Fruit fly (Drosophila melanogaster): Measurements from ENCODE around the gene MFS3.

Gene MFS3

DNA sequence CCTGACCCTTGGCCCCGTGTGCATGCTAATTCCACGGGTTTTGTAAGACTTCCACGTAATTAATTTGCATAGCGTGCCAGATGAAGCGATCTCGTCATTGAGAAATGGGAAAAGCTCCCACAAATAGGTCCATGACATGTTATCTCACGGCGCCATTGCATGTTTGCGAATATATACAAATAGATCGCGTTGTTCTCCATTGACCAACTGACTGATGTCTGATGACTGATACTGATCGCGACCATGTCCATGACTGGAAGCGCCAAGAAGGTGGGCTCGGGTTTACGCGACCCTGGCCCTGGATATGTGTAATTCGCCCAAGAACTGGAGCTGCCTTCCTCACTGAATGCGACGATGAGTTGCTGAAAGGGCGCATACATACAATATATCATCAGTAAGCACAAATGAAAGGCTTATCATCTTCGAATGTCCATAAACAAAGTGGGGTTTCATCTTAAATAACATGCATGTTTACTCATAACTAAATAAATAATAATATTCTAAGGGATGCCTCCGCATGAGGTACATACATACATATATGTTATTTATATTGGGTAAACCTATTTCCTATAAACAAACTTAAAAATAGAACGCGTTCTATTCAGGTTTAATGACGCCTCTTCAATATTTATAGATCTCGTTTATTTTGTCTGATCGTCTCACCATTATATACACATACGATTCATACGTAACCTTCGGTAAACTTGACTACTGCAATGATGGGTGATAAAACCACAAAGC lies 19.8 kb upstream of the MFS3 start:
- TF ChIP-seq CG3163 (GFP tag; optimal IDR thresholded peaks at IDR 0.05) (no peak), pan (optimal IDR thresholded peaks at IDR 0.05) (no peak), pan (GFP tag; optimal IDR thresholded peaks at IDR 0.05 in 1 of 2, IDR thresholded peaks at IDR 0.05 in 1 of 2) (no peak), bsh (GFP tag; optimal IDR thresholded peaks at IDR 0.05) (peak in 1 of 2 experiments; percentile 83), CG15073 (GFP tag; optimal IDR thresholded peaks at IDR 0.05) (no peak), BEAF-32 (GFP tag; optimal IDR thresholded peaks at IDR 0.05) (no peak), mld (GFP tag; IDR thresholded peaks at IDR 0.05; ENCODE audit: partially characterized antibody) (no peak), CTCF (GFP tag; optimal IDR thresholded peaks at IDR 0.05) (no peak), pros (GFP tag; optimal IDR thresholded peaks at IDR 0.05) (no peak), CG17186 (GFP tag; optimal IDR thresholded peaks at IDR 0.05) (peak; percentile 7), Mad (GFP tag; optimal IDR thresholded peaks at IDR 0.05) (no peak), sima (GFP tag; optimal IDR thresholded peaks at IDR 0.05) (no peak), chif (GFP tag; optimal IDR thresholded peaks at IDR 0.05) (no peak), Doc3 (GFP tag; IDR thresholded peaks at IDR 0.05; ENCODE audit: partially characterized antibody) (no peak), MTF-1 (GFP tag; optimal IDR thresholded peaks at IDR 0.05; ENCODE audit: borderline replicate concordance) (peak; percentile 66), CG10267 (tag; optimal IDR thresholded peaks at IDR 0.05) (peak; percentile 30), CG33557 (GFP tag; optimal IDR thresholded peaks at IDR 0.05) (peak; percentile 83), CG8944 (GFP tag; optimal IDR thresholded peaks at IDR 0.05) (no peak), cas (GFP tag; IDR thresholded peaks at IDR 0.05) (no peak), CG6654 (GFP tag; optimal IDR thresholded peaks at IDR 0.05) (no peak), CG12942 (GFP tag; optimal IDR thresholded peaks at IDR 0.05) (peak; percentile 1), phol (tag; optimal IDR thresholded peaks at IDR 0.05) (peak; percentile 22), CG17328 (GFP tag; IDR thresholded peaks at IDR 0.05) (no peak), pum (GFP tag; optimal IDR thresholded peaks at IDR 0.05) (no peak), lov (optimal IDR thresholded peaks at IDR 0.05) (no peak), lov (GFP tag; IDR thresholded peaks at IDR 0.05) (no peak), CG2712 (tag; optimal IDR thresholded peaks at IDR 0.05) (peak; percentile 56), CG8765 (GFP tag; IDR thresholded peaks at IDR 0.05) (no peak), CG11093 (GFP tag; IDR thresholded peaks at IDR 0.05) (no peak), disco-r (GFP tag; optimal IDR thresholded peaks at IDR 0.05) (no peak), CG9609 (GFP tag; optimal IDR thresholded peaks at IDR 0.05) (no peak), pfk (GFP tag; optimal IDR thresholded peaks at IDR 0.05) (no peak), CrebB (tag; optimal IDR thresholded peaks at IDR 0.05) (no peak), Jarid2 (GFP tag; optimal IDR thresholded peaks at IDR 0.05) (peak; percentile 4), ara (GFP tag; IDR thresholded peaks at IDR 0.05) (peak; percentile 59; the same call in 1 of the 2 replicates), nmo (GFP tag; optimal IDR thresholded peaks at IDR 0.05) (peak; percentile 32), NFAT (GFP tag; IDR thresholded peaks at IDR 0.05) (no peak), Nf-YB (GFP tag; optimal IDR thresholded peaks at IDR 0.05) (peak; percentile 29), tup (GFP tag; optimal IDR thresholded peaks at IDR 0.05) (no peak), ato (GFP tag; IDR thresholded peaks at IDR 0.05; ENCODE audit: partially characterized antibody) (no peak), CG6813 (GFP tag; optimal IDR thresholded peaks at IDR 0.05) (peak; percentile 74), Mrtf (GFP tag; IDR thresholded peaks at IDR 0.05) (no peak), Elba2 (GFP tag; optimal IDR thresholded peaks at IDR 0.05) (no peak), dmrt11E (tag; optimal IDR thresholded peaks at IDR 0.05) (peak; percentile 84), maf-S (GFP tag; optimal IDR thresholded peaks at IDR 0.05) (no peak), Myb (GFP tag; optimal IDR thresholded peaks at IDR 0.05) (no peak), CG30431 (GFP tag; optimal IDR thresholded peaks at IDR 0.05) (no peak), en (GFP tag; optimal IDR thresholded peaks at IDR 0.05) (no peak), CG4707 (GFP tag; optimal IDR thresholded peaks at IDR 0.05) (peak; percentile 55), CG8478 (optimal IDR thresholded peaks at IDR 0.05) (no peak), CG10147 (GFP tag; optimal IDR thresholded peaks at IDR 0.05) (no peak)
